Worm (Caenorhabditis elegans) whole organism, L1 larva: ENCODE results near the gene twk-48.

ENCODE experiments used
- F16B12.6 ChIP-seq: fragments of 150-350 bp; optimal IDR thresholded peaks from 2 replicates; lab custom pipeline; 2014; ENCODE audit warnings: missing biosample characterization, missing genetic modification characterization
- blmp-1 ChIP-seq: fragments of 150-350 bp; optimal IDR thresholded peaks from 2 replicates; lab custom pipeline; 2014; ENCODE audit warnings: missing biosample characterization, missing genetic modification characterization
- ceh-88 ChIP-seq: fragments of 200-800 bp; sonication (Bioruptor generic); IDR thresholded peaks from 2 replicates; pipeline ENCODE4 v1.3.6; 2022; ENCODE audit warnings: missing genetic modification characterization, missing compliant biosample characterization
- egl-27 ChIP-seq, 2 experiments: fragments of 150-350 bp in 1 of 2; sonication (generic microtip); optimal IDR thresholded peaks; 3 replicates each; lab custom pipeline; 2017 to 2018; ENCODE audit warnings: missing biosample characterization in 2 of 2, missing genetic modification characterization in 2 of 2, missing genetic modification reagents in 2 of 2
- elt-3 ChIP-seq, 6 experiments: fragments of 150-350 bp in 1 of 6; sonication (generic microtip); optimal IDR thresholded peaks; 2 replicates each; lab custom pipeline; 2017 to 2018; ENCODE audit warnings: missing biosample characterization in 6 of 6, missing genetic modification characterization in 6 of 6, inconsistent platforms in 1 of 6
- ets-5 ChIP-seq: fragments of 200-800 bp; sonication (Bioruptor generic); IDR thresholded peaks from 2 replicates; pipeline ENCODE4 v1.3.6; 2022; ENCODE audit warnings: missing genetic modification characterization, missing compliant biosample characterization
- fkh-8 ChIP-seq: sonication (generic microtip); optimal IDR thresholded peaks from 2 replicates; lab custom pipeline; 2016; ENCODE audit warnings: mild to moderate bottlenecking, missing genetic modification characterization, missing compliant biosample characterization
- jun-1 ChIP-seq: fragments of 150-350 bp; optimal IDR thresholded peaks from 2 replicates; lab custom pipeline; 2014; ENCODE audit warnings: missing biosample characterization, missing genetic modification reagents, missing genetic modification characterization
- lin-13 ChIP-seq: fragments of 150-350 bp; optimal IDR thresholded peaks from 2 replicates; lab custom pipeline; 2014; ENCODE audit warnings: missing biosample characterization, missing genetic modification reagents, missing genetic modification characterization
- lin-15B ChIP-seq: fragments of 150-350 bp; sonication (generic microtip); optimal IDR thresholded peaks from 3 replicates; lab custom pipeline; 2014; ENCODE audit warnings: missing biosample characterization, missing genetic modification characterization
- nhr-20 ChIP-seq: sonication (generic microtip); optimal IDR thresholded peaks from 2 replicates; lab custom pipeline; 2016; ENCODE audit warnings: mild to moderate bottlenecking, missing genetic modification characterization, missing compliant biosample characterization
- skn-1 ChIP-seq: fragments of 150-350 bp; optimal IDR thresholded peaks from 2 replicates; lab custom pipeline; 2014; ENCODE audit warnings: missing biosample characterization, missing genetic modification characterization
- snpc-4 ChIP-seq: fragments of 150-350 bp; optimal IDR thresholded peaks from 2 replicates; lab custom pipeline; 2014; ENCODE audit warnings: missing biosample characterization, missing genetic modification characterization
- sox-4 ChIP-seq: sonication (generic microtip); optimal IDR thresholded peaks from 2 replicates; lab custom pipeline; 2016; ENCODE audit warnings: missing genetic modification characterization, missing compliant biosample characterization

- TF ChIP-seq lin-15B (tag; lab: Kevin White, UChicago) (no peak), F16B12.6 (tag; lab: Kevin White, UChicago) (no peak), sox-4 (tag; lab: Kevin White, UChicago) (no peak), snpc-4 (no peak), lin-13 (no peak), fkh-8 (no peak), skn-1 (no peak), egl-27 (tag; optimal IDR thresholded peaks at IDR 0.05; lab: Kevin White, UChicago) (no peak), blmp-1 (tag; lab: Kevin White, UChicago) (no peak), ets-5 (no peak), elt-3 (tag; optimal IDR thresholded peaks at IDR 0.05; lab: Kevin White, UChicago) (no peak), jun-1 (tag; lab: Kevin White, UChicago) (no peak), nhr-20 (tag; lab: Kevin White, UChicago) (no peak), ceh-88 (GFP tag; lab: Robert Waterston, UW) (no peak)
These were observed 25.6 kb upstream of the twk-48 start, which contains the start of gene K11H3.8 for ce11 chrIII:9834888-9835287.
